Worm (Caenorhabditis elegans): ENCODE data around the gene irk-2.

DNA sequence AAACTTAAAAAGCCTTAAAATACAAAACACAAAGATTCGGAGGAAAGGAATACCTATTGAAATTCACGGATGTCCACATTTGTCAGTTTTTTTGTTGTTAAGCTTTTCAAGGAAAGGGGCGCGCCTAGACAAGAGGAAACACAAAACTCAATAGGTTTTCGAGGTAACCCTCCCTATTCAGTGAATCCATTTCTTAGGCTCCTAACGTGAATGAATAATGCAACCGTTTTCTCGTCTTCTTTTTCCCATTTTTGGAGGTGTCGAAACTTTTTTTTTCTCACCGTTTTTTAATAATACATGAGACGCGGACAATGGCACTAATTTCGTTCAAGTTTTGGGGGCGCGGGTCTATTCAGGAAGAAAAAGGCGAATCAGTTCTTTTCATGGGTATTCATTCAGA lies 22.7 kb upstream of the irk-2 start:
- no peak for TF ChIP-seq snpc-1.3 (tag; optimal IDR thresholded peaks at IDR 0.05; ENCODE audit: insufficient read depth)
- no peak for TF ChIP-seq ZK185.1 (tag; optimal IDR thresholded peaks at IDR 0.05; ENCODE audit: poor library complexity, severe bottlenecking)
- TF ChIP-seq B0019.2 (GFP tag; conservative IDR thresholded peaks at IDR 0.05) = no peak

All from whole organism, young adult.